Fruit fly (Drosophila melanogaster) whole organism, wandering third instar larva: Measurements from ENCODE around the gene CG42795.

Experiments
- Abd-B ChIP-seq: fragments of >200 bp; optimal IDR thresholded peaks from 2 replicates; lab custom pipeline; 2017; ENCODE audit warnings: missing biosample characterization, missing genetic modification characterization
- CG32264 ChIP-seq: fragments of 200-800 bp; sonication (Bioruptor generic); optimal IDR thresholded peaks from 2 replicates; lab custom pipeline; 2016; ENCODE audit warnings: missing biosample characterization, missing genetic modification characterization
- CG9705 ChIP-seq: fragments of 200-800 bp; sonication (Bioruptor generic); optimal IDR thresholded peaks from 2 replicates; lab custom pipeline; 2018; ENCODE audit warnings: missing biosample characterization, mild to moderate bottlenecking, missing genetic modification characterization
- CrebA ChIP-seq: fragments of 200-800 bp; sonication (Bioruptor generic); optimal IDR thresholded peaks from 2 replicates; lab custom pipeline; 2016; ENCODE audit warnings: missing biosample characterization, mild to moderate bottlenecking, missing genetic modification characterization, borderline replicate concordance
- Dfd ChIP-seq: fragments of >200 bp; optimal IDR thresholded peaks from 2 replicates; lab custom pipeline; 2017; ENCODE audit warnings: missing biosample characterization, missing genetic modification characterization
- Dif ChIP-seq: fragments of 200-275, 200-300 bp; sonication (Bioruptor generic); optimal IDR thresholded peaks from 2 replicates; lab custom pipeline; 2018; ENCODE audit warnings: missing biosample characterization, missing genetic modification characterization; ENCODE audit not compliant: partially characterized antibody
- GATAd ChIP-seq: sonication (Bioruptor generic); optimal IDR thresholded peaks from 2 replicates; lab custom pipeline; 2016; ENCODE audit warnings: missing biosample characterization, missing genetic modification characterization
- HLH106 ChIP-seq: fragments of 200-800 bp; optimal IDR thresholded peaks from 3 replicates; lab custom pipeline; 2019; ENCODE audit warnings: missing biosample characterization, mild to moderate bottlenecking, missing genetic modification characterization, moderate library complexity
- Hnf4 ChIP-seq: fragments of 200-800 bp; sonication (Bioruptor generic); optimal IDR thresholded peaks from 2 replicates; lab custom pipeline; 2016; ENCODE audit warnings: missing biosample characterization, mild to moderate bottlenecking, missing genetic modification characterization
- Hr78 ChIP-seq: fragments of >200 bp; optimal IDR thresholded peaks from 2 replicates; lab custom pipeline; 2017; ENCODE audit warnings: missing biosample characterization, missing genetic modification characterization
- Hr83 ChIP-seq: fragments of 200-300 bp; sonication (Bioruptor generic); optimal IDR thresholded peaks from 2 replicates; lab custom pipeline; 2016; ENCODE audit warnings: missing biosample characterization, mild to moderate bottlenecking, missing genetic modification characterization, moderate library complexity; ENCODE audit not compliant: poor library complexity, severe bottlenecking
- Jra ChIP-seq: sonication (Bioruptor generic); optimal IDR thresholded peaks from 2 replicates; lab custom pipeline; 2016; ENCODE audit warnings: missing biosample characterization, missing genetic modification characterization
- Mio ChIP-seq: sonication (Bioruptor generic); optimal IDR thresholded peaks from 2 replicates; lab custom pipeline; 2016; ENCODE audit warnings: missing biosample characterization, missing genetic modification characterization
- Myc ChIP-seq: fragments of >200 bp; optimal IDR thresholded peaks from 2 replicates; lab custom pipeline; 2017
- N ChIP-seq: fragments of >200 bp; optimal IDR thresholded peaks from 2 replicates; lab custom pipeline; 2018; ENCODE audit warnings: missing biosample characterization, missing external identifiers, missing genetic modification characterization
- OdsH ChIP-seq: fragments of 200-800 bp; sonication (Bioruptor generic); optimal IDR thresholded peaks from 2 replicates; lab custom pipeline; 2016; ENCODE audit warnings: missing biosample characterization, mild to moderate bottlenecking, missing genetic modification characterization
- Rel ChIP-seq, 2 experiments: fragments of 200-800 bp; sonication (Bioruptor generic) in 1 of 2; optimal IDR thresholded peaks; 2 replicates in 1 of 2; 3 replicates in 1 of 2; lab custom pipeline; 2016 to 2019; ENCODE audit warnings: mild to moderate bottlenecking in 2 of 2, missing biosample characterization in 2 of 2, missing genetic modification characterization in 2 of 2, moderate library complexity in 1 of 2
- Sp1 ChIP-seq: fragments of 200-800 bp; sonication (Bioruptor generic); optimal IDR thresholded peaks from 3 replicates; lab custom pipeline; 2019; ENCODE audit warnings: missing biosample characterization, mild to moderate bottlenecking, missing genetic modification characterization, moderate library complexity
- Vsx2 ChIP-seq: fragments of 200-300, 225-300 bp; sonication (Bioruptor generic); optimal IDR thresholded peaks from 2 replicates; lab custom pipeline; 2018; ENCODE audit warnings: missing biosample characterization, missing genetic modification characterization; ENCODE audit not compliant: partially characterized antibody
- br ChIP-seq: fragments of 200-800 bp; sonication (Bioruptor generic); optimal IDR thresholded peaks from 2 replicates; lab custom pipeline; 2016; ENCODE audit warnings: missing biosample characterization, missing genetic modification characterization
- brk ChIP-seq: fragments of 200-800 bp; sonication (Bioruptor generic); optimal IDR thresholded peaks from 2 replicates; lab custom pipeline; 2016; ENCODE audit warnings: missing biosample characterization, mild to moderate bottlenecking, missing genetic modification characterization
- dl ChIP-seq, 2 experiments: fragments of 175-275, 200-275 bp in 1 of 2; fragments of 200-275 bp in 1 of 2; sonication (Bioruptor generic); optimal IDR thresholded peaks; lab custom pipeline; 2018; ENCODE audit warnings: mild to moderate bottlenecking in 2 of 2, missing biosample characterization in 2 of 2, missing genetic modification characterization in 2 of 2, moderate library complexity in 2 of 2; ENCODE audit not compliant: partially characterized antibody in 2 of 2, insufficient read depth in 1 of 2
- dmrt93B ChIP-seq: fragments of 200-800 bp; sonication (Bioruptor generic); optimal IDR thresholded peaks from 2 replicates; lab custom pipeline; 2018; ENCODE audit warnings: missing biosample characterization, mild to moderate bottlenecking, missing genetic modification characterization
- dsf ChIP-seq: sonication (Bioruptor generic); optimal IDR thresholded peaks from 2 replicates; lab custom pipeline; 2016; ENCODE audit warnings: missing biosample characterization, missing genetic modification characterization, borderline replicate concordance
- ey ChIP-seq: fragments of 200-800 bp; sonication (Bioruptor generic); optimal IDR thresholded peaks from 2 replicates; lab custom pipeline; 2016; ENCODE audit warnings: missing biosample characterization, missing genetic modification characterization
- foxo ChIP-seq, 2 experiments: fragments of 200-800 bp; sonication (Bioruptor generic); optimal IDR thresholded peaks; 2 replicates in 1 of 2; 3 replicates in 1 of 2; lab custom pipeline; 2016 to 2017; ENCODE audit warnings: missing biosample characterization in 2 of 2, missing genetic modification characterization in 2 of 2
- fru ChIP-seq: fragments of 200-800 bp; sonication (Bioruptor generic); optimal IDR thresholded peaks from 3 replicates; lab custom pipeline; 2016; ENCODE audit warnings: missing biosample characterization, mild to moderate bottlenecking, missing genetic modification characterization
- h ChIP-seq: fragments of 200-800 bp; sonication (Bioruptor generic); optimal IDR thresholded peaks from 3 replicates; lab custom pipeline; 2016; ENCODE audit warnings: missing biosample characterization, mild to moderate bottlenecking, missing genetic modification characterization
- jim ChIP-seq: fragments of 175-275, 200-325 bp; sonication (Bioruptor generic); optimal IDR thresholded peaks from 2 replicates; lab custom pipeline; 2016; ENCODE audit warnings: missing biosample characterization, mild to moderate bottlenecking, missing genetic modification characterization
- lola ChIP-seq: fragments of >200 bp; optimal IDR thresholded peaks from 2 replicates; lab custom pipeline; 2017; ENCODE audit warnings: missing biosample characterization, missing genetic modification characterization
- pan ChIP-seq: fragments of >200 bp; optimal IDR thresholded peaks from 2 replicates; lab custom pipeline; 2017
- psq ChIP-seq: fragments of 200-800 bp; sonication (Bioruptor generic); optimal IDR thresholded peaks from 3 replicates; lab custom pipeline; 2017; ENCODE audit warnings: missing biosample characterization, mild to moderate bottlenecking, missing genetic modification characterization, moderate library complexity
- rgr ChIP-seq: fragments of 200-800 bp; sonication (Bioruptor generic); optimal IDR thresholded peaks from 3 replicates; lab custom pipeline; 2016; ENCODE audit warnings: missing biosample characterization, mild to moderate bottlenecking, missing genetic modification characterization
- sage ChIP-seq: fragments of 200-800 bp; sonication (Bioruptor generic); optimal IDR thresholded peaks from 2 replicates; lab custom pipeline; 2016; ENCODE audit warnings: missing biosample characterization, mild to moderate bottlenecking, missing genetic modification characterization
- sv ChIP-seq: fragments of 200-800 bp; sonication (Bioruptor generic); optimal IDR thresholded peaks from 3 replicates; lab custom pipeline; 2016; ENCODE audit warnings: missing biosample characterization, missing genetic modification characterization
- tai ChIP-seq: sonication (Bioruptor generic); optimal IDR thresholded peaks from 2 replicates; lab custom pipeline; 2016; ENCODE audit warnings: missing biosample characterization, missing genetic modification characterization
- usp ChIP-seq: fragments of >200 bp; optimal IDR thresholded peaks from 2 replicates; lab custom pipeline; 2017; ENCODE audit warnings: missing biosample characterization, missing genetic modification characterization
- woc ChIP-seq: sonication (Bioruptor generic); optimal IDR thresholded peaks from 2 replicates; lab custom pipeline; 2016; ENCODE audit warnings: missing biosample characterization, mild to moderate bottlenecking, missing genetic modification characterization

Gene CG42795

DNA sequence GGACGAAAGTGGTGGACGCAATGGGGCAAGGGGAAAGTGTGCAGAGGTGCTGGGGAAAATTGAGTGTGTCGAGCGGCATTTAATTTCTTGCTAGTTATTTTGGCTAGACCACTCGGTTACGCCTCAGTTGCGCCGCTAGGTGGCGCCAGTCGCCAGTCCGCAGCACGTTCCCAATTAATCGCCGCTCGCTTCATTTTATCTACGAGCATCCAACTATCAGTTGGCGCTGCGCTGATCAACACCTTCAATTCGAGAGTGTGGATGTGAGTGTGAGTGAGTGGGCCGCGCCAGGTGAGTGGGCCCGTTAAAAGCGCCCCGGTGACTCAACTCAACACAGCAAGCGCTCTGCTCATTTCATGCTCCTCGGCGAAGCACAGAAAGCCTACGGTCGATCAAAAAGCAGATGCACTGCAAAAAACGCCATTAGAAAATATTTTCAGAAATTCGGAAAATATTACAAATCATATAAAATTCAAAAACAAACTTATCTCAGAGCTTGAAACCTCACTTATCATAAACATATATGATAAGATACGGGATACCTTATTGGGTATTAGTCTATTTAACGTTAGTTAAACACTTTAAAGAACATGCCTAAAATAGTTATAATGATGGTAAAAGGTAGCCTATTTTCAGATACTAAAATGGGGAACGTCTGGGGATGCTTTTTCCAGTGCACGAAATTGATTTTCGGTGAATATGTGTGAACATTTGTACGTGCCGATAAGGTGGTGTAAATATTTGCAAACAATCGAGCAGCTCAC lies 42.8 kb downstream of the CG42795 start:
- peak; percentile 77 for TF ChIP-seq Hnf4 (GFP tag; lab: Kevin White, UChicago)
- no peak for TF ChIP-seq Dfd (GFP tag; lab: Kevin White, UChicago)
- TF ChIP-seq psq (GFP tag; lab: Kevin White, UChicago) = peak; percentile 76
- peak; percentile 80 for TF ChIP-seq sv (GFP tag; lab: Kevin White, UChicago)
- no peak for TF ChIP-seq Dif (GFP tag; lab: Kevin White, UChicago)
- peak; percentile 70 for TF ChIP-seq woc (GFP tag; lab: Kevin White, UChicago)
- TF ChIP-seq Sp1 (GFP tag; lab: Kevin White, UChicago) = peak; percentile 91
- TF ChIP-seq h = peak; percentile 92
- TF ChIP-seq dl (GFP tag; optimal IDR thresholded peaks at IDR 0.05; lab: Kevin White, UChicago; ENCODE audit: insufficient read depth in 1 of 2, partially characterized antibody in 2 of 2) = no peak
- TF ChIP-seq jim (GFP tag; lab: Kevin White, UChicago) = no peak
- TF ChIP-seq Mio (GFP tag; lab: Kevin White, UChicago) = peak; percentile 64
- TF ChIP-seq tai (GFP tag; lab: Kevin White, UChicago) = peak; percentile 74
- no peak for TF ChIP-seq GATAd
- TF ChIP-seq brk = peak; percentile 77
- no peak for TF ChIP-seq pan (lab: Kevin White, UChicago)
- no peak for TF ChIP-seq lola
- no peak for TF ChIP-seq Rel (GFP tag; optimal IDR thresholded peaks at IDR 0.05; lab: Kevin White, UChicago)
- TF ChIP-seq Rel (tag; optimal IDR thresholded peaks at IDR 0.05; lab: Kevin White, UChicago) = peak; percentile 58
- no peak for TF ChIP-seq Myc (lab: Kevin White, UChicago)
- no peak for TF ChIP-seq dsf (GFP tag; lab: Kevin White, UChicago)
- TF ChIP-seq dmrt93B (GFP tag; lab: Kevin White, UChicago) = peak; percentile 86
- TF ChIP-seq Hr83 (GFP tag; lab: Kevin White, UChicago) = no peak
- no peak for TF ChIP-seq Hr78 (GFP tag; lab: Kevin White, UChicago)
- peak; percentile 70 for TF ChIP-seq Jra (GFP tag; lab: Kevin White, UChicago)
- TF ChIP-seq ey (GFP tag; lab: Kevin White, UChicago) = peak; percentile 90
- TF ChIP-seq usp = no peak
- TF ChIP-seq OdsH = peak; percentile 89
- peak; percentile 72 for TF ChIP-seq CG32264 (GFP tag; lab: Kevin White, UChicago)
- TF ChIP-seq fru (GFP tag; lab: Kevin White, UChicago) = peak; percentile 90
- TF ChIP-seq Vsx2 (GFP tag; lab: Kevin White, UChicago) = no peak
- peak; percentile 1 to 92 for TF ChIP-seq foxo (GFP tag; optimal IDR thresholded peaks at IDR 0.05; lab: Kevin White, UChicago)
- TF ChIP-seq CrebA (GFP tag; lab: Kevin White, UChicago) = no peak
- peak; percentile 95 for TF ChIP-seq HLH106 (tag; lab: Kevin White, UChicago)
- TF ChIP-seq Abd-B (GFP tag; lab: Kevin White, UChicago) = no peak
- peak; percentile 55 for TF ChIP-seq sage (GFP tag; lab: Kevin White, UChicago)
- TF ChIP-seq rgr (GFP tag; lab: Kevin White, UChicago) = peak; percentile 89
- TF ChIP-seq CG9705 (GFP tag; lab: Kevin White, UChicago) = peak; percentile 73
- no peak for TF ChIP-seq N (GFP tag; lab: Kevin White, UChicago)
- peak; percentile 90 for TF ChIP-seq br (GFP tag; lab: Kevin White, UChicago)

DNA sequence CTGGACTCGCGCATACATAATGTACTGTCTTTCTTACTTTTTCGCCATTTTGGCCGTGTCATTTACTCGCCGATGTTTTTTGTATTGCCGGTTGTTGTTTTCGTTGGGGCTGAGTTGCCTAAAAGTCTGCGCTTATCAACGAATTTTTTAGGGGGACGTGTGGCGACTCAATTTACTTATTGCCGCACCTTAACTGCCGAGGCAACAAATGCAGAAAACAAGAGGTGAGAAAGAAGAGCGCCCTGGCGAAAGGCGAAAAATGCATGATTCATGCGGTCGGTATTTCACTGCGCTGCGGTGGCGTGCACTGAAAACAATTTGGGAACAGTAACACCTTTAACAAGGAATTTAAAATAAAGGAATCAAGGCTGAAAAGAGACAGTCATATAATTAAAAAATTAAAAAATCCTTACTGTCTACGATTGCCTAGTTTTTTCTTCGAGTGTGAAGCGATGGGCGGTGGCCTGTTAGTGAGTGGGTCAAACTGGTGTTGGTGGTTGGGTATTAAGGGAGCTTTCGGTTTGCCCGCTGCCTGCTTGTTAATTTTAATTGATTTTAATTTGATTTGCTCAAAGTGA lies 43.5 kb downstream of the CG42795 start:
- TF ChIP-seq OdsH (peak; percentile 76), br (GFP tag; lab: Kevin White, UChicago) (peak; percentile 91), Sp1 (GFP tag; lab: Kevin White, UChicago) (peak; percentile 71), Jra (GFP tag; lab: Kevin White, UChicago) (peak; percentile 67), fru (GFP tag; lab: Kevin White, UChicago) (peak; percentile 83), ey (GFP tag; lab: Kevin White, UChicago) (peak; percentile 80), Dfd (GFP tag; lab: Kevin White, UChicago) (no peak), brk (peak; percentile 37), psq (GFP tag; lab: Kevin White, UChicago) (peak; percentile 57), N (GFP tag; lab: Kevin White, UChicago) (no peak), Dif (GFP tag; lab: Kevin White, UChicago) (no peak), sv (GFP tag; lab: Kevin White, UChicago) (no peak), foxo (GFP tag; optimal IDR thresholded peaks at IDR 0.05; lab: Kevin White, UChicago) (peak in 1 of 2 experiments; percentile 84), Abd-B (GFP tag; lab: Kevin White, UChicago) (no peak), tai (GFP tag; lab: Kevin White, UChicago) (no peak), CG32264 (GFP tag; lab: Kevin White, UChicago) (peak; percentile 67), jim (GFP tag; lab: Kevin White, UChicago) (no peak), dl (GFP tag; optimal IDR thresholded peaks at IDR 0.05; lab: Kevin White, UChicago; ENCODE audit: insufficient read depth in 1 of 2, partially characterized antibody in 2 of 2) (no peak), sage (GFP tag; lab: Kevin White, UChicago) (peak; percentile 72), CG9705 (GFP tag; lab: Kevin White, UChicago) (peak; percentile 31), rgr (GFP tag; lab: Kevin White, UChicago) (peak; percentile 87), HLH106 (tag; lab: Kevin White, UChicago) (peak; percentile 85), Hr83 (GFP tag; lab: Kevin White, UChicago) (peak; percentile 52), CrebA (GFP tag; lab: Kevin White, UChicago) (peak; percentile 9), Hr78 (GFP tag; lab: Kevin White, UChicago) (no peak), dsf (GFP tag; lab: Kevin White, UChicago) (peak; percentile 18), Mio (GFP tag; lab: Kevin White, UChicago) (no peak), Hnf4 (GFP tag; lab: Kevin White, UChicago) (peak; percentile 67), GATAd (peak; percentile 39), pan (lab: Kevin White, UChicago) (no peak), Myc (lab: Kevin White, UChicago) (no peak), Rel (GFP tag; optimal IDR thresholded peaks at IDR 0.05; lab: Kevin White, UChicago) (no peak), Rel (tag; optimal IDR thresholded peaks at IDR 0.05; lab: Kevin White, UChicago) (no peak), usp (no peak), h (peak; percentile 91), Vsx2 (GFP tag; lab: Kevin White, UChicago) (no peak)
